Worm (Caenorhabditis elegans): ENCODE data around the gene Y58A7A.2.

DNA sequence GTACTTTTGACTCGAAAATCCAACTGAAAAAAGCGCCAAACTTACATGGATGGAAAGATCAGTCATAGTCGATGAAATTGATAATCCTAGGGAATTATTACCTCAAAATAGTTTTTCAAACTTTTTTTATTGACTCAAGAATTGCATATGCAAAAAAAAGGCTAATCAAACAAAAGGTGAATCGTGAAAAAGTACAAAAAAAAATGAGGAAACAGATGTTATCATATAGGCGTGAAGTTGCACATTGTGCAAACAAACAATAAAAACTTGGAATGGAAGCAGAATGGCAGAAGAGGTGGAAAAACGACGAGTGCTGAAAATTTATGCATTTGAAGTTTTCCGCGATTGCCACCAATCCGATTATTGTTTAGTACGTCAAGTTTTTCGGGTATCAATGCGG, 25.9 kb downstream of the Y58A7A.2 start, which contains the start of gene exc-14:
- TF ChIP-seq egl-27 (tag; optimal IDR thresholded peaks at IDR 0.05) (no peak), elt-2 (tag; optimal IDR thresholded peaks at IDR 0.05) (no peak), zag-1 (tag; optimal IDR thresholded peaks at IDR 0.05) (no peak), unc-62 (GFP tag; optimal IDR thresholded peaks at IDR 0.05) (no peak), tbx-2 (tag; optimal IDR thresholded peaks at IDR 0.05) (no peak)

All from whole organism, L3 larva.